Worm (Caenorhabditis elegans) whole organism, L4/young adult: ENCODE measurements around the gene enu-3.5.

ENCODE experiments used
- W03F9.2 ChIP-seq: fragments of 150-350 bp; optimal IDR thresholded peaks from 2 replicates; lab custom pipeline; 2014; ENCODE audit warnings: missing biosample characterization, missing genetic modification characterization
- dao-5 ChIP-seq: sonication (generic microtip); optimal IDR thresholded peaks from 2 replicates; lab custom pipeline; 2016; ENCODE audit warnings: missing genotype, missing genetic modification characterization, moderate library complexity, missing compliant biosample characterization
- him-1 ChIP-seq: sonication (generic microtip); optimal IDR thresholded peaks from 2 replicates; lab custom pipeline; 2016; ENCODE audit warnings: missing genotype, missing genetic modification reagents, missing genetic modification characterization, missing compliant biosample characterization

The enu-3.5 gene

DNA sequence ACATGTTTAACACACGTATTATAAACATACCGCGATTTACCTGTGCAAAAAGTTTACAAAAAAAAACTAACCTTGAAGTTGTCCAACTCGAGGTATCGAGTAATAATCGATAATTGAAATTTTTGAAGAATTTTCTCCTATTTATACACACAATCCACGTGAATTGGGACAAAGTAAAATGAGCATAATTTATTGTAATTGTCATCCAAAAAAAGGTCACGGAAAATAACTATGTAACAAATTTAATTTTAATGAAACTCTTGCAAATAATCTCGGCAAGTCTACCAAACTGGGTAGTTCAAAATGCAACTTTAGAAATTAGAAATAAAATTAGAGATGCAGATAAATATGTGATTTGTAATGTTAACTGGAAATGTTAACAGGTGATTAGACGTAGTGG lies 22.6 kb upstream of the enu-3.5 start, which contains the start of gene Y37D8A.5:
TSS of gene Y37D8A.5 (minus strand) at position 101 of the 400 bp plus-strand sequence.
- TF ChIP-seq dao-5 (tag; lab: Kevin White, UChicago) (no peak), W03F9.2 (tag; lab: Kevin White, UChicago) (no peak), him-1 (tag; lab: Kevin White, UChicago) (no peak)

DNA sequence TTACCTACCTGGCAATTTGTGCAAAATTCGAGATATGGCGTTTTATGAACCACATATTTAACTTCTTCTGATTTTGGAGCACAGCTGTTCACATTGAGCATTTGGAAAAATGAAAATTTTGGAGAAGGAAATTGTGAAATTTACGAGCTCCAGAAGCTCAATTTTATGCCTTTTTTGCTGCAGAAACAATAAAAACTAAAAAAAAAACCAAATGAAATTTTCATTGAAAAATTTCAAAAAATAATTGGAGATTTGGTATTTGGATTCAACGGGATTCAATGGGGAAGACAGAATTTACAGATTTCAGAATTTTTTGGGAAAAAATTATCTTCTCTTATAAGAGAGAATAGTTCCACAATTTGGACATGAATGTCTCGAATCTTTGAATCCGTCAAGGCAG lies 21.4 kb upstream of the enu-3.5 start, which contains the start of gene Y37D8A.26:
TSS of gene Y37D8A.26 (minus strand) at position 101 of the 400 bp plus-strand sequence.
- TF ChIP-seq W03F9.2 (tag; lab: Kevin White, UChicago) (no peak), him-1 (tag; lab: Kevin White, UChicago) (no peak), dao-5 (tag; lab: Kevin White, UChicago) (no peak)

DNA sequence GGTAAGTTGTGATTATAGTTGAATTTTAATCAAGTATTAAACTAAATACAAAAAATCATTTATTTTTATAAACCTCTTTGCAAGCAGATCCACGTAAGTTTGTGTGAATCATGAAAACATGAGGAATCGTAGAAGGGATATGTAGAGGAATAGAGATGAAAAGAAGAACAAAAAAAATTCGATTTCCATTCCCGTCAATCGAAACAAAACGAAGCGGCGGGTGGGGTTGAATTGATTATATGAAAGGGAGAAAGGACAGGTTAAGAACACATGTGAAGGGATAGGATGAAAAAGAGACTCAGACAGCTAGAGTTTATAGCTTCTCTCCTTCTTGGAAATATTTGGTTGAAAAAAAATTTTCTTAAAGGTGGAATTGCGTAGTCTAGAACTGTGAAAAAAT lies 17.9 kb upstream of the enu-3.5 start:
- no peak for TF ChIP-seq W03F9.2 (tag; lab: Kevin White, UChicago)
- no peak for TF ChIP-seq dao-5 (tag; lab: Kevin White, UChicago)
- no peak for TF ChIP-seq him-1 (tag; lab: Kevin White, UChicago)

DNA sequence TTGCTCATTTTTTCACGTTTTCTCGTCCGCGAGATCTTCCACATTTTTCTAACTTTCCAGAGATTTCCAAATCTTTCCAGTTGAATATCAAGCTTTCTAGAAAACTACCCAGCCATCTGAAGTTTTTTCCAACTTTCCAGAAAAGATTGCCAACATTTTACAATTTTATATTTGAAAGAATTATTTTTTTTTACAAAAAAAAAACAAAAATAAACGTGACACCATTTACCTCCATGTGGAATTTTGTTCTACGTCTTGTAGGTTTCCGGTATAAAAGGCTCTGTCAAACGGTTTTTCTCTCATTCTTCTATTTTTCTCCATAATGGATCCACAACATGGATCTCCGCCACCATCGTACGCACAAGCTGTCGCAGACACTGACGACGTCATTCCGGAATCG lies 13.3 kb upstream of the enu-3.5 start, which contains the start of gene Y37D8A.8:
TSS of gene Y37D8A.8 (plus strand) at position 301 of the 400 bp plus-strand sequence.
- TF ChIP-seq dao-5 (tag; lab: Kevin White, UChicago) (no peak), him-1 (tag; lab: Kevin White, UChicago) (no peak)

DNA sequence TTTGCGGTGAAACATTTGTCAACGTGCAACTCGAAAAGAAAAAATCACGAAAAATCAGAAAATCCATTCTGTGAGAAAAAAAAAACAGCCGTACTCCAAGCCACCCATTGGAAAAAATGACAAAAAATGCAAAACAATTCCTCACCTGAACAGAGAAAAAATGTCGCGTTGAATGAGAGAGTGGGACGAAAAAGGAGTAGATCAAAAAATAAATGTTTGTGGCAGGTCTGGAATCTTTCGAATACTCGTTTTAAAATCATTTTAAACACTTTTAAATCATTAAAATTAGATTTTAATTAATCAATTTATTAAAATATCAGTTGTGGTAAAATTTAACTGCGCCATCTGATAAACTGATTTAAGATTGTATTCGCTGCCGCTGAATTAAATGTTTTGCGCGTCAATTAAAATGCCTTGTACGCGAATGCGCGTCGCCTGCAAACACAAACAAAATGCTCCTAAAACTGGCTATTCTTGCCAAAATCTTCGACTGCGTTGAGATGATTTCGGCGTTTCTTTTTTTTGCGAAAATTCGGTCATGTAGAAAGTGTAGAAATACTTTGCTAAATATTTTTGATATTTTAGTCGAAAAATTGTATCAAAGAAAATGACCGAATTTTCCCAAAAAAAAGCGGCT lies 7.8 kb upstream of the enu-3.5 start, which contains the start of gene Y37D8A.6:
TSS of gene Y37D8A.6 (minus strand) at position 238 of the 637 bp plus-strand sequence.
- TF ChIP-seq dao-5 (tag; lab: Kevin White, UChicago) = no peak
- no peak for TF ChIP-seq him-1 (tag; lab: Kevin White, UChicago)
- TF ChIP-seq W03F9.2 (tag; lab: Kevin White, UChicago) = no peak

DNA sequence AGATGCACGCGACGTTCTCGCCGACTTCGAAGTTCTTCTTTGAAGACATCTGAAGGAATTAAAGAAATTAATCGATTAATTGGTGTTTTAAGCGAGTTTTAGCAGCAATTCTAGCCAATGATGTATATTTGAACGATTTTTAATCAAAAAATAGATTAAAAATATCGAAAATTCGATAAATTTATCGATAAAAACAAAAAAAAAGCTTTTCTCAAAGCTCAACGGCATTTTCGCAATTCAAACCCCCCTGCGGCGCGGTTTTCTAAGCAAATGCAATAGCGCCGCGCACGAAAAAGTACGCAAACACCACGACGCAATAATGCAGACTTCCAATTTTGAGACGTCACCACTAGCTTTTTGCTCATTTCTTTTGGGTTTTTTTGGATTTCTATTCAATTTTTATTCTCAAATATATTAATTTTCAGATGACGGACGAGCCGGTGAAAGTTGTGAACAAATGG lies 3.4 kb upstream of the enu-3.5 start, which contains the start of the genes mrg-1 and spcs-2:
TSS of gene mrg-1 (minus strand) at position 51 of the 461 bp plus-strand sequence.
TSS of gene spcs-2 (plus strand) at position 426 of the 461 bp plus-strand sequence.
- TF ChIP-seq dao-5 (tag; lab: Kevin White, UChicago) (no peak), him-1 (tag; lab: Kevin White, UChicago) (peak; percentile 59), W03F9.2 (tag; lab: Kevin White, UChicago) (peak; percentile 94)

DNA sequence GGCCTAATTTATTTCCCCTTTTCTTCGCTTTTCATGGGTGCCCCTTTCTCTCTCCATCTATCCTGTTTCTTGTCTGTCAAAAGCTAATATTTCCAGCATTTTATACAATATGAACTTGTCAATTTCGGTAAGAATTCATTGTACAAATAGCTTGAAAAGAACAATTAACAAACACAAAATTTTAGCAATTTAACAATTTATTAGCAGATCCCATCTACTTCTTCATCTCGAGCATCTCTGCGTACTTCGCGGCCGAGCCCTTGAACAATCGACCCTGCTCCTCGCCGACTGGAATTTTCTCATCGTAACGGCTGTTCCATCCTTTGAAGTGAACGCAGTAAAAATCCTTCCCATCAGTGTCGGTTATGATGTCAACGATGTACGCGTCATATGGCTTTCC lies 2.3 kb upstream of the enu-3.5 start:
- no peak for TF ChIP-seq W03F9.2 (tag; lab: Kevin White, UChicago)
- no peak for TF ChIP-seq him-1 (tag; lab: Kevin White, UChicago)
- no peak for TF ChIP-seq dao-5 (tag; lab: Kevin White, UChicago)

DNA sequence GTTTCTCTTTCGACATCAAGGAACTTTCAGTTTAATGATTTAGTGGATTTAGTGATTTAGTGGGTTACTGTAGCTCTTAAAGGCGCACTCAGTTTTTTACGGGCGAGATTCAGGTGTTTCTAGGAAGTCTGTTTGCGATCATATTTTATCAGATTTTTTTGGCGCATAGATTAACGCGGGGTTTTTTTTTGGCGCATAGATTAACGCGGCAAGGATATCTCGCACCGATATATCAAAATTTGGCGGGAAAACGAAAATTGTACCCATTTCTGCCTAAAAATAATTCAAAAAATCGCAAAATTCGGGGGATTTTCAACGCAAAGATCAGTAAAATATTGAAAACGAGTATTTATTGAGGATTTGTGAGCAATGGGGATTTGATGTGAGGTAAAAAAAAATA lies 2.7 kb downstream of the enu-3.5 start:
- TF ChIP-seq him-1 (tag; lab: Kevin White, UChicago) (no peak), W03F9.2 (tag; lab: Kevin White, UChicago) (no peak), dao-5 (tag; lab: Kevin White, UChicago) (no peak)

DNA sequence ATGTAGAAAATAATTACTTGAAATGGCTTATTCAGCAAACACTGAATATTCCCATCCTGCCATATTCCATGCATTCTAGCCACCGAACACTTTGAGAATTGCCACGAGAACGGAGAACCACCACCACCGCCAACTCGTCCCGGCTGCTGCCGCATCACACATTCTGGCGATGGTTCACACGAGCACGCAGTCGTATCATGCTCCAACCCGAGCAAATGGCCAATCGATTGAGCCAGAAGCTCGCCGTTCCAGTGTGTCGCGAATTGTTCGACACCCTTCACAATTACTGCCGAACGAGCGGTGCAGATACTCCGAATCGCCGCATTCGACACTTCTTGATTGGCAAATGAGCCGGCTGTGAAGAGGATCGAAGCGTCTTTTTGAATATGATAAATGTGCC lies 7.2 kb downstream of the enu-3.5 start:
- TF ChIP-seq him-1 (tag; lab: Kevin White, UChicago) = no peak
- no peak for TF ChIP-seq W03F9.2 (tag; lab: Kevin White, UChicago)
- TF ChIP-seq dao-5 (tag; lab: Kevin White, UChicago) = no peak

DNA sequence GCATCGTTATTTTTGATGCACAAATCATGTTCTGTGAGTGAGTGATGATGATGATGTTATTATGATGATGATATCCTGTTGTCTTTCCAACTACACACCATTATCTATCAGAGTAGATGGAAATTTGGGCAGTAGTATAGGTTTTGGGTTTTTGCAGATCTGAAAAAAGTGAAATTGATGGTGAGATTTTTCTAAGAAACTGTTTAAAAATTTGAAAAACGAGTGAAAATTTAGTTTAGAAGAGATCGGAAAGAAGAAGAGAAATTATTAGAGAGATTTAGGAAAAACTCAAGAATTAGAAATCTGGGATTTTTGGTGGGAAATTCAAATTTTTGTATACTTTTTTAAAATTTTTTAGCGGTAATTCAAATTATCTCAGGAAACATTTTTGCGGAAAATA lies 13.6 kb downstream of the enu-3.5 start, which contains the start of the genes Y37D8A.29 and unc-71:
TSS of gene Y37D8A.29 (minus strand) at position 101 of the 400 bp plus-strand sequence.
TSS of gene unc-71 (minus strand) at position 159 of the 400 bp plus-strand sequence.
- TF ChIP-seq dao-5 (tag; lab: Kevin White, UChicago) = no peak
- no peak for TF ChIP-seq him-1 (tag; lab: Kevin White, UChicago)
- no peak for TF ChIP-seq W03F9.2 (tag; lab: Kevin White, UChicago)

DNA sequence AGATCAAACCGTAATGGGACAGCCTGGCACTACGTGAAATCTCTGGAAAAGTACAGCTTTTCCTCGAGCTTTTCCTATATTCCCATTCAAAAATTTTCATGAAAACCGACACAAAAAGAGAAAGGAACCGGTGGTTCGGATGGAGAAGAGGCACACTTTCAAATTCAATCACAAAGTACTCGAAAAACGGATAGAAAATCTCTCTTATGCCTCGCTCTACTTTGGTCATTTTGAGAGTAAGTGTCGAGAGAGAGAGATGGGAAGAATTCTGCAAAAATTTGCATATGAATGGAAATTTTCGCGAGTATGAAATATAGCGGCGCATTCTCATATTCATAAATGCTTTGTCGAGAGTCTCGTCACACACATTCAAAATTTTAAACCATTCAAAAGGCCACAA lies 14.8 kb downstream of the enu-3.5 start:
- no peak for TF ChIP-seq dao-5 (tag; lab: Kevin White, UChicago)
- TF ChIP-seq him-1 (tag; lab: Kevin White, UChicago) = no peak
- TF ChIP-seq W03F9.2 (tag; lab: Kevin White, UChicago) = no peak

DNA sequence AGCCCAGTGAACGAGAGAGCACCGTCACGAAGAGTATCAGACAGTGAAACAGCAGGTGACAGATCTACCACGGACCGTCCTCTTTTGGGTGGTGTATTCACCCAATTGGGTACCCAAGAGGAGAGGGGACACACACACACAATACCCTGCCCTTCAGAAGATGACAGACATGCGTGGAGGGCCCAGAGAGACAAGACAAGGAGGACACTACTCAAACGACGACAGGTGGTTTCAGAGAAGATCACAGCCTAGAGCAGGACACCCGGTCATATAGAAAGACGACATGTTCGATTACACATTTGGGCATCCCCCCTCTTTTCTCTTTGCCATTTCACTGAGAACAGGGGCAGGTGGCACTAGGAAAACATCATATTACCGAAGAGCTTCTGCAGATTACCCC lies 16.2 kb downstream of the enu-3.5 start:
- TF ChIP-seq dao-5 (tag; lab: Kevin White, UChicago) = no peak

DNA sequence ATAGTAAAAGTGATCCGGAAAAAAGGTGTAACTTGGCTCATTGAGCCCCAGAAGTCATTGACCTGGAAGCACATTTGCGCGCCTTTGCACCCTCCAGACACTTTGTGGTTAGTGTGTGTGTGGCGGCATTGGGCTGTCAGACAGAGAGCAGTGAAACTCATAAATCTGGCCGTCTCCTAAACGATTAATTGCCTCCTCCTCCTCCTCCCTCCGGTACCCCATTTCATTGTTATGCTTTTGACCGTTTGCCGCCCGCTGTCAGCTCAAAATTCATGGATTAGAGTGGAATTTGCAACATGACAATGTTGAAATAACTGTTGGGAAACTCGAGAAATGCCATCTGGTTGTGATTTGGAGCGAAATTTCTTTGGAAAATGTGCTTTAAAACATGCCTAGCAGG lies 26.1 kb downstream of the enu-3.5 start:
- TF ChIP-seq W03F9.2 (tag; lab: Kevin White, UChicago) (no peak), dao-5 (tag; lab: Kevin White, UChicago) (no peak), him-1 (tag; lab: Kevin White, UChicago) (no peak)
